Fruit fly (Drosophila melanogaster): Measurements from ENCODE around the gene CG9782.

DNA sequence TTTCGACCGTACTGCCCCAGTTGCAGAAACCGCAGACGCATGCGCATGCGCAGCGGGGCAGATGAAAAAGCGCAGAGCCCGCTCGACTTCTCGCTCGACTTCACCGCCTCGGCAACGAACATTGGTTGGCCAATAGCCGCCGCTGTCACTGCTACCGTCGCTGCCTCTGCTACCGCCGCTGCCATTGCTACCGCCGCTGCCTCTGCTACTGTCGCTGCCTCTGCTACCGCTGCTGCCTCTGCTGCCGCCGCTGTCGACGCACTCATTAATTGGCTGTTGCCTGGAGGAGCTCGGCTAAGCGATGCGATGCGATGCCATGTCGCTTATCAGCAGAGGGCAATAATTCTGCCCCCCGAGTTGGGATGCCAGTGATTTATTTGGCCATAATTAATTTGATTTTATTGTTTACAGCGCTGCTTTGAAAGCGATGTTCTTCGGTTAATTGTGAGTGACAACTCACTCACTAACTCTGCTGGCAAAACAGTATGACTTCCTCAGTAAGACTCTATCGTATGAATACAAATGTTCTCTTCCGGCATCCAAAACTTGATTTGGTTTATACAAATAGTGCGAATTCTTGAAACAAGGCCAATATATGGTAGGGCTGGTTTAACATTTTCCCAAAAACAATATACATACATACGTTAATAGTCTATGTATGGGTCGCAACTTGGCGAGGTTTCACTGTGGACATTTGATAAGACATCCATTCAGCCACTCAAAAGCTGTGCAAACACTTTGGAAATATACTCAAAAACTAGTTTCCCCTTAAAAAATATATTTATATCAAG lies 49.5 kb upstream of the CG9782 start:
- TF ChIP-seq EcR (GFP tag; optimal IDR thresholded peaks at IDR 0.05) = no peak
- TF ChIP-seq Ets98B (GFP tag; IDR thresholded peaks at IDR 0.05) = no peak
- no peak for TF ChIP-seq CG10348 (GFP tag; IDR thresholded peaks at IDR 0.05)
- TF ChIP-seq gl (tag; optimal IDR thresholded peaks at IDR 0.05) = no peak
- TF ChIP-seq D1 (tag; optimal IDR thresholded peaks at IDR 0.05) = no peak
